Fruit fly (Drosophila melanogaster): ENCODE measurements around the gene Hsc70-1.
A peak's percentile ranks its signal among the peaks of the same experiment; 100 is the strongest.

DNA sequence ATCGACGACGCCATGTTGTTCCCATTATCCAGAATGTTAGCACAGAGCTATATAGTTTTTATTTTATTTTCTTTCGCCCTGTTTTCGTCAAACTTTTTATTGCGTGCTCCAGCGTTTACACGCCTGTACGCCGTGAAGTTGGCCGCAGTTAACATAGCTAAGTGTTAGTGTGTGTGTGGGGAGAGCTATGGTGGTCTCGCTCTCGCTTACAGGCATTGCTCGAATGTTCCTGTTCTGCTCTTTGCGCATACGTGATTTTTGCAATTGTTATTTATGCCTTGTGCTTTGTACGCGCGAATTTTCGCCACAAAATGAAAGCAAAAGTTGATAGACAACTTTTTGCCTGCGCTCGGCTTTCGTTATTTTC, 30.2 kb downstream of the Hsc70-1 start:
- TF ChIP-seq insv (optimal IDR thresholded peaks at IDR 0.05) (no peak), psq (optimal IDR thresholded peaks at IDR 0.05) (peak; percentile 97), ttk (optimal IDR thresholded peaks at IDR 0.05) (no peak), Sin3A (optimal IDR thresholded peaks at IDR 0.05) (no peak), h (optimal IDR thresholded peaks at IDR 0.05) (no peak)
